Worm (Caenorhabditis elegans): ENCODE data around the gene K12H6.4.

- no peak for TF ChIP-seq cog-1 (tag; optimal IDR thresholded peaks at IDR 0.05)
- TF ChIP-seq ztf-29 (GFP tag; IDR thresholded peaks at IDR 0.05) = no peak
- no peak for TF ChIP-seq flt-1 (GFP tag; IDR thresholded peaks at IDR 0.05)
- no peak for TF ChIP-seq med-1 (GFP tag; optimal IDR thresholded peaks at IDR 0.05; ENCODE audit: insufficient read depth)
- no peak for TF ChIP-seq T22C8.4 (GFP tag; IDR thresholded peaks at IDR 0.05)
- no peak for TF ChIP-seq ztf-23 (GFP tag; IDR thresholded peaks at IDR 0.05)
- no peak for TF ChIP-seq ref-1 (GFP tag; conservative IDR thresholded peaks at IDR 0.05)
Observed at ce11 chrII:2805566-2805965, 18.5 kb downstream of the K12H6.4 start.

Data from whole organism, midembryonic.